Worm (Caenorhabditis elegans): ENCODE data around the gene cyk-1.

ce11 chrIII:6979584-6979983, 49.4 kb downstream of the cyk-1 start, which contains the start of gene ceh-20:
- TF ChIP-seq elt-2 (tag; optimal IDR thresholded peaks at IDR 0.05), result no peak
- TF ChIP-seq pqm-1 (tag; optimal IDR thresholded peaks at IDR 0.05), result no peak
- TF ChIP-seq dpl-1 (GFP tag; optimal IDR thresholded peaks at IDR 0.05), result no peak
- no peak for TF ChIP-seq aha-1 (tag; optimal IDR thresholded peaks at IDR 0.05)
- no peak for TF ChIP-seq elt-3 (tag; optimal IDR thresholded peaks at IDR 0.05)
- TF ChIP-seq snpc-4 (tag; optimal IDR thresholded peaks at IDR 0.05), result no peak
- TF ChIP-seq nhr-28 (tag; optimal IDR thresholded peaks at IDR 0.05), result no peak
- no peak for TF ChIP-seq nhr-12 (tag; optimal IDR thresholded peaks at IDR 0.05)
- no peak for TF ChIP-seq unc-86 (tag; optimal IDR thresholded peaks at IDR 0.05)
- TF ChIP-seq snu-23 (GFP tag; optimal IDR thresholded peaks at IDR 0.05), result no peak
- no peak for TF ChIP-seq lir-3 (tag; optimal IDR thresholded peaks at IDR 0.05; ENCODE audit: poor library complexity)
